Worm (Caenorhabditis elegans) whole organism, L1 larva: ENCODE data around the gene ost-1.

Experiments used
- aly-2 ChIP-seq: fragments of 150-350 bp; optimal IDR thresholded peaks from 2 replicates; lab custom pipeline; 2014; ENCODE audit warnings: missing biosample characterization, missing genetic modification characterization
- ama-1 ChIP-seq: fragments of 150-350 bp; optimal IDR thresholded peaks from 2 replicates; lab custom pipeline; 2014
- efl-3 ChIP-seq: fragments of 200-800 bp; sonication (Bioruptor generic); optimal IDR thresholded peaks from 2 replicates; lab custom pipeline; 2018; ENCODE audit warnings: mild to moderate bottlenecking, missing genetic modification characterization, missing compliant biosample characterization
- nhr-11 ChIP-seq: fragments of 150-350 bp; optimal IDR thresholded peaks from 2 replicates; lab custom pipeline; 2014; ENCODE audit warnings: missing biosample characterization, missing genetic modification characterization
- nhr-28 ChIP-seq: fragments of 150-350 bp; optimal IDR thresholded peaks from 2 replicates; lab custom pipeline; 2014; ENCODE audit warnings: missing biosample characterization, missing genetic modification characterization
- nhr-76 ChIP-seq: sonication (generic microtip); optimal IDR thresholded peaks from 2 replicates; lab custom pipeline; 2017; ENCODE audit warnings: missing biosample characterization, missing genetic modification characterization
- nhr-84 ChIP-seq: sonication (generic microtip); optimal IDR thresholded peaks from 2 replicates; lab custom pipeline; 2017; ENCODE audit warnings: missing biosample characterization, missing genetic modification characterization

- TF ChIP-seq nhr-11 (tag; lab: Kevin White, UChicago) (no peak), nhr-28 (tag; lab: Kevin White, UChicago) (no peak), aly-2 (no peak), nhr-76 (tag; lab: Kevin White, UChicago) (no peak), ama-1 (no peak), nhr-84 (no peak), efl-3 (GFP tag; lab: Kevin White, UChicago) (no peak)
Observed at ce11 chrIV:1120865-1121264, 13.7 kb downstream of the ost-1 start.
